Worm (Caenorhabditis elegans) whole organism, mixed stage, embryonic: Measurements from ENCODE around the gene R07E5.11.

Source experiments
- ceh-39 ChIP-seq: fragments of 150-350 bp; optimal IDR thresholded peaks from 2 replicates; lab custom pipeline; 2014; ENCODE audit warnings: missing biosample characterization, missing genetic modification characterization
- ceh-43 ChIP-seq: fragments of 200-800 bp; sonication (Bioruptor generic); optimal IDR thresholded peaks from 2 replicates; lab custom pipeline; 2018; ENCODE audit warnings: mild to moderate bottlenecking, missing genetic modification characterization, moderate library complexity, missing compliant biosample characterization
- ceh-83 ChIP-seq: fragments of 200-800 bp; sonication (Bioruptor generic); optimal IDR thresholded peaks from 2 replicates; lab custom pipeline; 2018; ENCODE audit warnings: mild to moderate bottlenecking, missing genetic modification characterization, missing compliant biosample characterization
- ces-1 ChIP-seq: fragments of 150-350 bp; optimal IDR thresholded peaks from 2 replicates; lab custom pipeline; 2014; ENCODE audit warnings: missing biosample characterization, missing genetic modification reagents, missing genetic modification characterization
- cnd-1 ChIP-seq: fragments of 200-800 bp; sonication (Bioruptor generic); optimal IDR thresholded peaks from 2 replicates; lab custom pipeline; 2018; ENCODE audit warnings: mild to moderate bottlenecking, missing genetic modification characterization, missing compliant biosample characterization
- drap-1 ChIP-seq: fragments of 200-800 bp; sonication (Bioruptor generic); optimal IDR thresholded peaks from 3 replicates; lab custom pipeline; 2018; ENCODE audit warnings: mild to moderate bottlenecking, missing genetic modification characterization, missing compliant biosample characterization
- elt-1 ChIP-seq: sonication (generic microtip); optimal IDR thresholded peaks from 2 replicates; lab custom pipeline; 2017; ENCODE audit warnings: missing genetic modification characterization, mild to moderate bottlenecking, missing compliant biosample characterization, antibody characterized with exemption, moderate library complexity, borderline replicate concordance; ENCODE audit not compliant: insufficient read depth
- elt-3 ChIP-seq: fragments of 150-350 bp; optimal IDR thresholded peaks from 2 replicates; lab custom pipeline; 2014; ENCODE audit warnings: missing biosample characterization, missing genetic modification characterization
- flh-1 ChIP-seq: fragments of 200-800 bp; sonication (Bioruptor generic); optimal IDR thresholded peaks from 2 replicates; lab custom pipeline; 2018; ENCODE audit warnings: mild to moderate bottlenecking, missing genetic modification characterization, moderate library complexity, missing compliant biosample characterization
- ham-2 ChIP-seq: fragments of 200-800 bp; sonication (Bioruptor generic); optimal IDR thresholded peaks from 2 replicates; lab custom pipeline; 2018; ENCODE audit warnings: mild to moderate bottlenecking, missing genetic modification characterization, missing compliant biosample characterization
- hlh-1 ChIP-seq: fragments of 150-350 bp; optimal IDR thresholded peaks from 2 replicates; lab custom pipeline; 2014; ENCODE audit warnings: missing biosample characterization, missing genetic modification reagents, missing genetic modification characterization
- lin-13 ChIP-seq: fragments of 150-350 bp; optimal IDR thresholded peaks from 2 replicates; lab custom pipeline; 2014; ENCODE audit warnings: missing biosample characterization, missing genetic modification characterization
- lin-32 ChIP-seq: fragments of 200-800 bp; sonication (Bioruptor generic); optimal IDR thresholded peaks from 2 replicates; lab custom pipeline; 2018; ENCODE audit warnings: mild to moderate bottlenecking, missing genetic modification characterization, missing compliant biosample characterization
- lsy-2 ChIP-seq: fragments of 150-350 bp; optimal IDR thresholded peaks from 2 replicates; lab custom pipeline; 2014; ENCODE audit warnings: missing biosample characterization, missing genetic modification characterization
- mab-5 ChIP-seq: fragments of 150-350 bp; optimal IDR thresholded peaks from 2 replicates; lab custom pipeline; 2014; ENCODE audit warnings: missing biosample characterization, missing genetic modification characterization
- mep-1 ChIP-seq: fragments of 150-350 bp; optimal IDR thresholded peaks from 2 replicates; lab custom pipeline; 2017; ENCODE audit warnings: missing biosample characterization, missing genetic modification reagents, missing genetic modification characterization, inconsistent platforms
- mls-2 ChIP-seq: sonication (generic microtip); optimal IDR thresholded peaks from 2 replicates; lab custom pipeline; 2016; ENCODE audit warnings: mild to moderate bottlenecking, missing genetic modification characterization, moderate library complexity, missing compliant biosample characterization
- nhr-12 ChIP-seq: fragments of 150-350 bp; optimal IDR thresholded peaks from 2 replicates; lab custom pipeline; 2014; ENCODE audit warnings: missing biosample characterization, missing genetic modification characterization
- nhr-2 ChIP-seq: fragments of 150-350 bp; optimal IDR thresholded peaks from 2 replicates; lab custom pipeline; 2014; ENCODE audit warnings: missing biosample characterization, missing genetic modification characterization
- nhr-237 ChIP-seq: fragments of 150-350 bp; optimal IDR thresholded peaks from 2 replicates; lab custom pipeline; 2014; ENCODE audit warnings: missing biosample characterization, missing genetic modification characterization
- nhr-28 ChIP-seq: fragments of 150-350 bp; optimal IDR thresholded peaks from 2 replicates; lab custom pipeline; 2014; ENCODE audit warnings: missing biosample characterization, missing genetic modification characterization
- nhr-76 ChIP-seq: sonication (generic microtip); optimal IDR thresholded peaks from 2 replicates; lab custom pipeline; 2017; ENCODE audit warnings: missing biosample characterization, missing genetic modification characterization
- pha-4 ChIP-seq: fragments of 150-350 bp; optimal IDR thresholded peaks from 2 replicates; lab custom pipeline; 2018; ENCODE audit warnings: missing biosample characterization, missing genetic modification reagents, missing genetic modification characterization
- sem-2 ChIP-seq: fragments of 200-800 bp; sonication (Bioruptor generic); optimal IDR thresholded peaks from 2 replicates; lab custom pipeline; 2018; ENCODE audit warnings: mild to moderate bottlenecking, missing genetic modification characterization, missing compliant biosample characterization
- tbx-8 ChIP-seq: fragments of 200-800 bp; sonication (Bioruptor generic); optimal IDR thresholded peaks from 2 replicates; lab custom pipeline; 2018; ENCODE audit warnings: mild to moderate bottlenecking, missing genetic modification characterization, moderate library complexity, missing compliant biosample characterization
- unc-120 ChIP-seq: sonication (generic microtip); optimal IDR thresholded peaks from 2 replicates; lab custom pipeline; 2017; ENCODE audit warnings: missing genetic modification characterization, missing compliant biosample characterization; ENCODE audit not compliant: poor library complexity, severe bottlenecking
- unc-39 ChIP-seq: fragments of 150-350 bp; optimal IDR thresholded peaks from 2 replicates; lab custom pipeline; 2014; ENCODE audit warnings: missing biosample characterization, missing genetic modification characterization
- zip-8 ChIP-seq: fragments of 150-350 bp; optimal IDR thresholded peaks from 2 replicates; lab custom pipeline; 2014; ENCODE audit warnings: missing biosample characterization, missing genetic modification characterization
- ztf-11 ChIP-seq: fragments of 150-350 bp; optimal IDR thresholded peaks from 2 replicates; lab custom pipeline; 2014; ENCODE audit warnings: missing biosample characterization, missing genetic modification characterization

R07E5.11 gene

ce11 chrIII:4390421-4390820 lies 24.6 kb downstream of the R07E5.11 start:
- peak; percentile 95 for TF ChIP-seq zip-8 (tag; lab: Kevin White, UChicago)
- no peak for TF ChIP-seq nhr-2

ce11 chrIII:4384487-4384886 lies 30.5 kb downstream of the R07E5.11 start, which contains the start of gene pals-28:
Gene pals-28, plus strand, starts transcription at chrIII:4384787.
- no peak for TF ChIP-seq ces-1 (GFP tag; lab: Kevin White, UChicago)
- TF ChIP-seq ztf-11 (tag; lab: Kevin White, UChicago), result no peak
- no peak for TF ChIP-seq ham-2 (GFP tag; lab: Kevin White, UChicago)

- TF ChIP-seq drap-1 (GFP tag; lab: Kevin White, UChicago), result no peak
- TF ChIP-seq ceh-43, result no peak
- TF ChIP-seq cnd-1 (tag; lab: Kevin White, UChicago), result no peak
- no peak for TF ChIP-seq mab-5 (tag; lab: Kevin White, UChicago)
- TF ChIP-seq lin-13, result no peak
- no peak for TF ChIP-seq ceh-39
- TF ChIP-seq ham-2 (GFP tag; lab: Kevin White, UChicago), result no peak
- TF ChIP-seq elt-1, result no peak
- TF ChIP-seq pha-4 (tag; lab: Kevin White, UChicago), result no peak
- no peak for TF ChIP-seq nhr-76
- TF ChIP-seq mls-2 (tag; lab: Kevin White, UChicago), result no peak
- TF ChIP-seq hlh-1 (tag; lab: Kevin White, UChicago), result no peak
- no peak for TF ChIP-seq sem-2 (GFP tag; lab: Kevin White, UChicago)
- TF ChIP-seq ces-1 (GFP tag; lab: Kevin White, UChicago), result no peak
- no peak for TF ChIP-seq zip-8 (tag; lab: Kevin White, UChicago)
- no peak for TF ChIP-seq elt-3 (tag; lab: Kevin White, UChicago)
- no peak for TF ChIP-seq unc-120 (tag; lab: Kevin White, UChicago)
- TF ChIP-seq, all 35 proteins: peak for 0
These were observed 32.9 kb downstream of the R07E5.11 start for ce11 chrIII:4382118-4382517.

DNA sequence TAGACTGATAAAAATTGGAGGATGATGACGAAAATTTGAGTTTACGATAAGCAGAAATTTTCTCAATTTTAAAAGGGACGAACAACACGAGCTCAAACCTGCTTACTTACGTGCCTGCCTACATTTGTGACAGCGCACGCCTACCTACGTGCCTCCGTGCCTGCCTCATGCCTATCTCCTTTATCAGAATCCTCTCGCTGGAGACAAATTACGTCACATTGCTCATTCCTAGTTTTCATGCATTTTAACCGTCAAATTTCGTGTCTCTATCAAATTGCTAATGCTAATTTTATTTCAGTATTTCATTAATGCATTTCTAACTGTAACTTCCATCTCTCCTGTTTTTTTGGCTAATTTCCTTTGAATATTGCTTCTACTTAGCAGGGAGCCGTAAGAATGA lies 33.7 kb downstream of the R07E5.11 start, which contains the start of gene pals-27:
Gene pals-27 (plus strand): TSS at position 301 of the 400 bp plus-strand sequence.
- TF ChIP-seq lsy-2 (tag; lab: Kevin White, UChicago) (no peak), ceh-43 (no peak), nhr-76 (no peak), lin-32 (no peak), nhr-12 (no peak), tbx-8 (GFP tag; lab: Kevin White, UChicago) (no peak), hlh-1 (tag; lab: Kevin White, UChicago) (no peak), ceh-39 (no peak), unc-39 (tag; lab: Kevin White, UChicago) (no peak), mep-1 (tag; lab: Kevin White, UChicago) (no peak), flh-1 (GFP tag; lab: Kevin White, UChicago) (no peak), ces-1 (GFP tag; lab: Kevin White, UChicago) (no peak), mab-5 (tag; lab: Kevin White, UChicago) (no peak), nhr-237 (no peak), sem-2 (GFP tag; lab: Kevin White, UChicago) (no peak), nhr-28 (no peak), unc-120 (tag; lab: Kevin White, UChicago) (no peak), cnd-1 (tag; lab: Kevin White, UChicago) (no peak), nhr-2 (no peak), zip-8 (tag; lab: Kevin White, UChicago) (no peak)
- TF ChIP-seq, all 35 proteins: peak for 0

- TF ChIP-seq lsy-2 (tag; lab: Kevin White, UChicago), result peak; percentile 21
- TF ChIP-seq ceh-43, result no peak
- TF ChIP-seq lin-13, result peak; percentile 57
- peak; percentile 38 for TF ChIP-seq mep-1 (tag; lab: Kevin White, UChicago)
- TF ChIP-seq elt-3 (tag; lab: Kevin White, UChicago), result no peak
- TF ChIP-seq ztf-11 (tag; lab: Kevin White, UChicago), result no peak
- peak; percentile 73 for TF ChIP-seq ces-1 (GFP tag; lab: Kevin White, UChicago)
- peak; percentile 13 for TF ChIP-seq mls-2 (tag; lab: Kevin White, UChicago)
- no peak for TF ChIP-seq ceh-83
These were observed 34.2 kb downstream of the R07E5.11 start for ce11 chrIII:4380835-4381234.

ce11 chrIII:4379717-4380116 lies 35.3 kb downstream of the R07E5.11 start, which contains the start of gene B0284.3:
Gene B0284.3, minus strand, starts transcription at chrIII:4379817.
- TF ChIP-seq hlh-1 (tag; lab: Kevin White, UChicago) (no peak), lsy-2 (tag; lab: Kevin White, UChicago) (no peak), mep-1 (tag; lab: Kevin White, UChicago) (no peak), nhr-2 (no peak), nhr-28 (no peak), nhr-237 (no peak), nhr-12 (no peak), lin-32 (no peak)
- TF ChIP-seq, all 35 proteins: peak for 0
